Fruit fly (Drosophila melanogaster) whole organism, embryonic: ENCODE data around the gene Rpp14a.
A peak's percentile ranks its signal among the peaks of the same experiment; 100 is the strongest.

Experiments
- ATbp ChIP-seq: fragments of 200-800 bp; sonication (Bioruptor generic); optimal IDR thresholded peaks from 2 replicates; lab custom pipeline; 2017; ENCODE audit warnings: missing biosample characterization, mild to moderate bottlenecking, missing genetic modification characterization, missing genetic modification reagents
- Aef1 ChIP-seq: fragments of 200-800 bp; sonication (Bioruptor generic); IDR thresholded peaks from 3 replicates; pipeline ENCODE4 v1.3.6; 2022; ENCODE audit warnings: missing biosample characterization, missing genetic modification characterization
- CG11093 ChIP-seq: fragments of 200-800 bp; sonication (Bioruptor generic); IDR thresholded peaks from 3 replicates; pipeline ENCODE4 v1.3.6; 2022; ENCODE audit warnings: missing biosample characterization, missing genetic modification characterization
- CG14441 ChIP-seq: fragments of 200-800 bp; sonication (Bioruptor generic); IDR thresholded peaks from 2 replicates; pipeline ENCODE4 v1.3.6; 2022; ENCODE audit warnings: missing biosample characterization, missing genetic modification characterization
- CG14965 ChIP-seq: fragments of 200-800 bp; sonication (Bioruptor generic); optimal IDR thresholded peaks from 2 replicates; lab custom pipeline; 2016; ENCODE audit warnings: missing biosample characterization, missing genetic modification characterization, borderline replicate concordance
- CG15011 ChIP-seq: fragments of 200-800 bp; sonication (Bioruptor generic); optimal IDR thresholded peaks from 3 replicates; lab custom pipeline; 2018; ENCODE audit warnings: missing biosample characterization, mild to moderate bottlenecking, missing genetic modification characterization
- CG16779 ChIP-seq: fragments of 200-800 bp; sonication (Bioruptor generic); IDR thresholded peaks from 2 replicates; pipeline ENCODE4 v1.3.6; 2022; ENCODE audit warnings: missing biosample characterization, missing genetic modification characterization
- CG17829 ChIP-seq: fragments of 200-800 bp; optimal IDR thresholded peaks from 2 replicates; lab custom pipeline; 2019; ENCODE audit warnings: missing biosample characterization, mild to moderate bottlenecking, missing genetic modification characterization, moderate library complexity
- CG18262 ChIP-seq: fragments of 200-800 bp; optimal IDR thresholded peaks from 3 replicates; lab custom pipeline; 2019; ENCODE audit warnings: missing biosample characterization, mild to moderate bottlenecking, missing genetic modification characterization, moderate library complexity
- CG2712 ChIP-seq: fragments of 200-800 bp; optimal IDR thresholded peaks from 3 replicates; lab custom pipeline; 2019; ENCODE audit warnings: missing biosample characterization, mild to moderate bottlenecking, missing genetic modification characterization, moderate library complexity
- CG33557 ChIP-seq: fragments of 200-800 bp; sonication (Bioruptor generic); optimal IDR thresholded peaks from 2 replicates; lab custom pipeline; 2019; ENCODE audit warnings: missing biosample characterization, mild to moderate bottlenecking, missing genetic modification characterization, moderate library complexity
- CG4328 ChIP-seq: fragments of 200-800 bp; sonication (Bioruptor generic); optimal IDR thresholded peaks from 3 replicates; lab custom pipeline; 2017; ENCODE audit warnings: missing biosample characterization, missing genetic modification reagents, missing genetic modification characterization
- CG4707 ChIP-seq: fragments of 200-800 bp; sonication (Bioruptor generic); optimal IDR thresholded peaks from 2 replicates; lab custom pipeline; 2018; ENCODE audit warnings: missing biosample characterization, mild to moderate bottlenecking, missing genetic modification characterization, moderate library complexity
- CG6683 ChIP-seq: fragments of 200-800 bp; sonication (Bioruptor generic); optimal IDR thresholded peaks from 2 replicates; lab custom pipeline; 2017; ENCODE audit warnings: missing biosample characterization, mild to moderate bottlenecking, missing genetic modification characterization, missing genetic modification reagents
- CG7271 ChIP-seq: fragments of 200-800 bp; sonication (Bioruptor generic); optimal IDR thresholded peaks from 2 replicates; lab custom pipeline; 2018; ENCODE audit warnings: missing biosample characterization, mild to moderate bottlenecking, missing genetic modification characterization, moderate library complexity
- CG7745 ChIP-seq: fragments of 200-800 bp; sonication (Bioruptor generic); optimal IDR thresholded peaks from 2 replicates; lab custom pipeline; 2018; ENCODE audit warnings: missing biosample characterization, mild to moderate bottlenecking, missing genetic modification characterization, moderate library complexity
- Dad ChIP-seq: fragments of 200-800 bp; sonication (Bioruptor generic); optimal IDR thresholded peaks from 3 replicates; lab custom pipeline; 2016; ENCODE audit warnings: missing biosample characterization, missing genetic modification characterization
- Dfd ChIP-seq, 2 experiments: fragments of >200 bp; optimal IDR thresholded peaks; 2 replicates each; lab custom pipeline; 2017; ENCODE audit warnings: missing biosample characterization in 2 of 2, missing genetic modification characterization in 2 of 2
- Elba2 ChIP-seq: fragments of 200-800 bp; sonication (Bioruptor generic); optimal IDR thresholded peaks from 3 replicates; lab custom pipeline; 2016; ENCODE audit warnings: missing biosample characterization, missing genetic modification characterization
- HLHmδ ChIP-seq: fragments of 200-800 bp; sonication (Bioruptor generic); optimal IDR thresholded peaks from 2 replicates; lab custom pipeline; 2018; ENCODE audit warnings: missing biosample characterization, mild to moderate bottlenecking, missing genetic modification characterization, moderate library complexity
- MBD-R2 ChIP-seq: fragments of 200-800 bp; sonication (Bioruptor generic); IDR thresholded peaks from 2 replicates; pipeline ENCODE4 v1.3.6; 2022; ENCODE audit warnings: missing biosample characterization, missing genetic modification characterization
- Nf-YA ChIP-seq: fragments of 200-800 bp; sonication (Bioruptor generic); IDR thresholded peaks from 2 replicates; pipeline ENCODE4 v1.3.6; 2022; ENCODE audit warnings: missing biosample characterization, missing genetic modification characterization
- Ravus ChIP-seq: fragments of 200-800 bp; sonication (Bioruptor generic); IDR thresholded peaks from 2 replicates; pipeline ENCODE4 v1.3.6; 2022; ENCODE audit warnings: missing biosample characterization, missing genetic modification characterization
- Sry-β ChIP-seq: fragments of 200-800 bp; sonication (Bioruptor generic); optimal IDR thresholded peaks from 2 replicates; lab custom pipeline; 2018; ENCODE audit warnings: missing biosample characterization, mild to moderate bottlenecking, missing genetic modification characterization, moderate library complexity
- Usf ChIP-seq: fragments of 200-800 bp; sonication (Bioruptor generic); optimal IDR thresholded peaks from 2 replicates; lab custom pipeline; 2017; ENCODE audit warnings: missing genotype, missing biosample characterization, missing genetic modification characterization
- Vsx1 ChIP-seq: fragments of 200-800 bp; sonication (Bioruptor generic); optimal IDR thresholded peaks from 2 replicates; lab custom pipeline; 2017; ENCODE audit warnings: missing biosample characterization, mild to moderate bottlenecking, missing genetic modification characterization, missing genetic modification reagents
- ara ChIP-seq: fragments of 200-800 bp; sonication (Bioruptor generic); IDR thresholded peaks from 2 replicates; pipeline ENCODE4 v1.3.6; 2022; ENCODE audit warnings: missing biosample characterization, missing genetic modification characterization
- ato ChIP-seq: fragments of 200-800 bp; sonication (Bioruptor generic); IDR thresholded peaks from 2 replicates; pipeline ENCODE4 v1.3.6; 2022; ENCODE audit warnings: missing biosample characterization, missing genetic modification characterization; ENCODE audit not compliant: partially characterized antibody
- br ChIP-seq: fragments of >200 bp; optimal IDR thresholded peaks from 2 replicates; lab custom pipeline; 2017
- dati ChIP-seq: fragments of 200-800 bp; sonication (Bioruptor generic); IDR thresholded peaks from 2 replicates; pipeline ENCODE4 v1.3.6; 2022; ENCODE audit warnings: missing biosample characterization, missing genetic modification characterization
- dysf ChIP-seq: fragments of 200-800 bp; sonication (Bioruptor generic); IDR thresholded peaks from 3 replicates; pipeline ENCODE4 v1.3.6; 2022; ENCODE audit warnings: missing biosample characterization, missing genetic modification characterization
- fd3F ChIP-seq: fragments of 200-800 bp; sonication (Bioruptor generic); optimal IDR thresholded peaks from 2 replicates; lab custom pipeline; 2018; ENCODE audit warnings: missing biosample characterization, mild to moderate bottlenecking, missing genetic modification characterization, moderate library complexity
- ftz-f1 ChIP-seq: fragments of 200-800 bp; sonication (Bioruptor generic); optimal IDR thresholded peaks from 2 replicates; lab custom pipeline; 2016; ENCODE audit warnings: missing biosample characterization, missing genetic modification characterization
- gt ChIP-seq: fragments of 200-800 bp; sonication (Bioruptor generic); IDR thresholded peaks from 2 replicates; pipeline ENCODE4 v1.3.6; 2022; ENCODE audit warnings: missing biosample characterization, missing genetic modification characterization
- jigr1 ChIP-seq: fragments of 200-800 bp; sonication (Bioruptor generic); IDR thresholded peaks from 3 replicates; pipeline ENCODE4 v1.3.6; 2022; ENCODE audit warnings: missing biosample characterization, missing genetic modification characterization
- jumu ChIP-seq: fragments of 200-800 bp; sonication (Bioruptor generic); optimal IDR thresholded peaks from 3 replicates; lab custom pipeline; 2016; ENCODE audit warnings: missing biosample characterization, missing genetic modification characterization
- ken ChIP-seq: fragments of 200-800 bp; sonication (Bioruptor generic); IDR thresholded peaks from 3 replicates; pipeline ENCODE4 v1.3.6; 2022; ENCODE audit warnings: missing biosample characterization, missing genetic modification characterization
- nau ChIP-seq: fragments of 200-800 bp; sonication (Bioruptor generic); optimal IDR thresholded peaks from 3 replicates; lab custom pipeline; 2017; ENCODE audit warnings: missing biosample characterization, mild to moderate bottlenecking, missing genetic modification characterization, missing genetic modification reagents
- nerfin-2 ChIP-seq: fragments of 200-800 bp; sonication (Bioruptor generic); IDR thresholded peaks from 2 replicates; pipeline ENCODE4 v1.3.6; 2022; ENCODE audit warnings: missing biosample characterization, missing genetic modification characterization; ENCODE audit not compliant: partially characterized antibody
- pzg ChIP-seq: fragments of 200-800 bp; sonication (Bioruptor generic); optimal IDR thresholded peaks from 3 replicates; lab custom pipeline; 2018; ENCODE audit warnings: missing biosample characterization, mild to moderate bottlenecking, missing genetic modification characterization, moderate library complexity
- repo ChIP-seq: fragments of 200-800 bp; sonication (Bioruptor generic); optimal IDR thresholded peaks from 2 replicates; lab custom pipeline; 2016; ENCODE audit warnings: missing biosample characterization, missing genetic modification characterization
- schlank ChIP-seq: fragments of 200-800 bp; sonication (Bioruptor generic); optimal IDR thresholded peaks from 2 replicates; lab custom pipeline; 2018; ENCODE audit warnings: missing biosample characterization, mild to moderate bottlenecking, missing genetic modification characterization
- sens ChIP-seq: fragments of 200-800 bp; sonication (Bioruptor generic); peaks from one replicate; lab custom pipeline; 2016; ENCODE audit warnings: missing biosample characterization, missing genetic modification characterization
- shn ChIP-seq: fragments of 200-800 bp; sonication (Bioruptor generic); optimal IDR thresholded peaks from 3 replicates; lab custom pipeline; 2016; ENCODE audit warnings: missing biosample characterization, missing genetic modification characterization
- slp2 ChIP-seq: fragments of 200-800 bp; sonication (Bioruptor generic); optimal IDR thresholded peaks from 2 replicates; lab custom pipeline; 2016; ENCODE audit warnings: missing biosample characterization, missing genetic modification characterization
- so ChIP-seq: fragments of 200-800 bp; sonication (Bioruptor generic); IDR thresholded peaks from 3 replicates; pipeline ENCODE4 v1.3.6; 2022; ENCODE audit warnings: missing biosample characterization, missing genetic modification characterization
- toy ChIP-seq: fragments of 200-800 bp; sonication (Bioruptor generic); IDR thresholded peaks from 2 replicates; pipeline ENCODE4 v1.3.6; 2022; ENCODE audit warnings: missing biosample characterization, missing genetic modification characterization
- usp ChIP-seq: fragments of >200 bp; optimal IDR thresholded peaks from 2 replicates; lab custom pipeline; 2017; ENCODE audit warnings: missing biosample characterization, missing genetic modification characterization
- vnd ChIP-seq: fragments of 200-800 bp; sonication (Bioruptor generic); IDR thresholded peaks from 3 replicates; pipeline ENCODE4 v1.3.6; 2022; ENCODE audit warnings: missing biosample characterization, missing genetic modification characterization; ENCODE audit not compliant: partially characterized antibody
- vvl ChIP-seq: fragments of 200-800 bp; sonication (Bioruptor generic); IDR thresholded peaks from 2 replicates; pipeline ENCODE4 v1.3.6; 2022; ENCODE audit warnings: missing biosample characterization, missing genetic modification characterization
- wdn ChIP-seq: fragments of 200-800 bp; sonication (Bioruptor generic); IDR thresholded peaks from 2 replicates; pipeline ENCODE4 v1.3.6; 2022; ENCODE audit warnings: missing biosample characterization, missing genetic modification characterization
- z ChIP-seq: fragments of 200-800 bp; sonication (Bioruptor generic); IDR thresholded peaks from 3 replicates; pipeline ENCODE4 v1.3.6; 2022; ENCODE audit warnings: missing biosample characterization, missing genetic modification characterization

The Rpp14a gene

dm6 chr3R:30055915-30056544 lies 629 bp upstream of the Rpp14a start, which contains the start of the genes Rpp14b and spn-A (continued):
- TF ChIP-seq jigr1 (no peak), jumu (GFP tag; lab: Kevin White, UChicago) (no peak), CG11093 (GFP tag; lab: Robert Waterston, UW) (no peak), CG16779 (GFP tag; lab: Robert Waterston, UW) (no peak), pzg (GFP tag; lab: Kevin White, UChicago) (peak; percentile 46), HLHmδ (GFP tag; lab: Kevin White, UChicago) (no peak), ftz-f1 (GFP tag; lab: Kevin White, UChicago) (no peak), nerfin-2 (no peak), Ravus (GFP tag; lab: Robert Waterston, UW) (no peak), ken (GFP tag; lab: Robert Waterston, UW) (peak; percentile 29; the same call in 1 of the 3 replicates), wdn (GFP tag; lab: Robert Waterston, UW) (no peak), MBD-R2 (GFP tag; lab: Robert Waterston, UW) (peak; percentile 84), Usf (GFP tag; lab: Kevin White, UChicago) (no peak), slp2 (GFP tag; lab: Kevin White, UChicago) (no peak), ato (GFP tag; lab: Robert Waterston, UW) (no peak), CG4707 (no peak), gt (GFP tag; lab: Robert Waterston, UW) (no peak), br (no peak), repo (GFP tag; lab: Kevin White, UChicago) (no peak), vvl (GFP tag; lab: Robert Waterston, UW) (peak; percentile 48; the same call in 1 of the 2 replicates), usp (GFP tag; lab: Kevin White, UChicago) (no peak), ATbp (no peak), Elba2 (no peak), CG7745 (tag; lab: Kevin White, UChicago) (no peak), Dfd (GFP tag; optimal IDR thresholded peaks at IDR 0.05; lab: Kevin White, UChicago) (no peak), CG15011 (GFP tag; lab: Kevin White, UChicago) (no peak), CG4328 (GFP tag; lab: Kevin White, UChicago) (no peak), CG14965 (GFP tag; lab: Kevin White, UChicago) (no peak), ara (GFP tag; lab: Robert Waterston, UW) (no peak), shn (GFP tag; lab: Kevin White, UChicago) (no peak), schlank (tag; lab: Kevin White, UChicago) (no peak), CG7271 (tag; lab: Kevin White, UChicago) (no peak), Dad (GFP tag; lab: Kevin White, UChicago) (no peak), toy (GFP tag; lab: Robert Waterston, UW) (no peak), fd3F (GFP tag; lab: Kevin White, UChicago) (no peak), sens (GFP tag; lab: Kevin White, UChicago) (no peak), dysf (GFP tag; lab: Robert Waterston, UW) (no peak), Vsx1 (GFP tag; lab: Kevin White, UChicago) (no peak), z (no peak), CG2712 (tag; lab: Kevin White, UChicago) (no peak), CG17829 (tag; lab: Kevin White, UChicago) (no peak), CG6683 (no peak), Nf-YA (GFP tag; lab: Robert Waterston, UW) (no peak), nau (GFP tag; lab: Kevin White, UChicago) (no peak), Aef1 (GFP tag; lab: Robert Waterston, UW) (no peak), so (GFP tag; lab: Robert Waterston, UW) (no peak), CG14441 (GFP tag; lab: Robert Waterston, UW) (peak; percentile 41; the same call in 1 of the 2 replicates), vnd (GFP tag; lab: Robert Waterston, UW) (no peak), Sry-β (GFP tag; lab: Kevin White, UChicago) (no peak), dati (GFP tag; lab: Robert Waterston, UW) (no peak), CG33557 (no peak), CG18262 (tag; lab: Kevin White, UChicago) (no peak)
